Fruit fly (Drosophila melanogaster) whole organism, embryonic: ENCODE data around the gene CG44005.

Source experiments
- CG10431 ChIP-seq: fragments of 200-800 bp; sonication (Bioruptor generic); optimal IDR thresholded peaks from 3 replicates; lab custom pipeline; 2018; ENCODE audit warnings: missing biosample characterization, mild to moderate bottlenecking, missing genetic modification characterization
- CG15696 ChIP-seq: fragments of 200-800 bp; sonication (Bioruptor generic); optimal IDR thresholded peaks from 2 replicates; lab custom pipeline; 2019; ENCODE audit warnings: missing biosample characterization, mild to moderate bottlenecking, missing genetic modification characterization, moderate library complexity
- CG31365 ChIP-seq: fragments of 200-800 bp; sonication (Bioruptor generic); optimal IDR thresholded peaks from 2 replicates; lab custom pipeline; 2018; ENCODE audit warnings: missing biosample characterization, mild to moderate bottlenecking, missing genetic modification characterization
- CG6813 ChIP-seq: fragments of 200-800 bp; sonication (Bioruptor generic); optimal IDR thresholded peaks from 2 replicates; lab custom pipeline; 2017; ENCODE audit warnings: missing biosample characterization, missing genetic modification characterization, mild to moderate bottlenecking, moderate library complexity, missing genetic modification reagents
- CHES-1-like ChIP-seq: fragments of 200-800 bp; sonication (Bioruptor generic); optimal IDR thresholded peaks from 2 replicates; lab custom pipeline; 2016; ENCODE audit warnings: missing biosample characterization, missing genetic modification characterization
- H15 ChIP-seq: fragments of 200-800 bp; sonication (Bioruptor generic); IDR thresholded peaks from 3 replicates; pipeline ENCODE4 v1.3.6; 2022; ENCODE audit warnings: missing biosample characterization, missing genetic modification characterization
- ems ChIP-seq: fragments of 200-800 bp; sonication (Bioruptor generic); optimal IDR thresholded peaks from 3 replicates; lab custom pipeline; 2016; ENCODE audit warnings: missing biosample characterization, missing genetic modification characterization
- pho ChIP-seq: fragments of 200-800 bp; sonication (Bioruptor generic); optimal IDR thresholded peaks from 2 replicates; lab custom pipeline; 2016; ENCODE audit warnings: missing biosample characterization, missing genetic modification characterization

DNA sequence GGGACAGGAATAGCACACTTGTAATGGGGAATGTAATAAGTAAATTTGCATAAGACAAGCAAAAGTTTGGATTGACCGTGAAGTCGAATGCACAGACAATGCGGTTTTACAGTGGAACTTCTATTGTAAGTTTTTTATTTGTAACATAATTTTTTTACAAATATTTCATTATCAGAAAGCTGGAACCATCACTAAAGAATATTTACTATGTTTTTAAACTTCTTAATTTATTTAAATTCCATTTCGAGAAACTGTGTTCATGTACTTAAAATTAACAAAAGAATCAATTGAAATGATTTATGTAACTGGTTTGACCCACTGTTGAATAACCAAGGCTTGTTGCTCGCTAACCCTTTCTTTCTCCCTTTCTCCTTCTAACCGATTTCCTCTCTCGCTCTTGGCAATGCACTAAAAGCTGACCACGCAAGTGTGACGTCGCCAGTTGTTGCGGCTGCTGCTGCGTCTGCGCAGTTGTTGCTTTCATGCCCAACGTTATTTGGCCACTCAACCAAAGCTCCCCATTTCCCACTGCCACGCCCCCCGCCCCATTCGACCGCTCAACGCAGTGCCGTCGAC is 29.6 kb upstream of the CG44005 start:
- TF ChIP-seq CHES-1-like (GFP tag; lab: Kevin White, UChicago) (no peak), H15 (GFP tag; lab: Robert Waterston, UW) (no peak), CG31365 (tag; lab: Kevin White, UChicago) (no peak), pho (GFP tag; lab: Kevin White, UChicago) (no peak), CG10431 (no peak), CG6813 (GFP tag; lab: Kevin White, UChicago) (no peak), ems (GFP tag; lab: Kevin White, UChicago) (no peak), CG15696 (tag; lab: Kevin White, UChicago) (no peak)
